Worm (Caenorhabditis elegans): ENCODE results near the gene fbxa-167.

ce11 chrII:13627001-13627400 is 14.3 kb upstream of the fbxa-167 start, which contains the start of gene gst-19:
- TF ChIP-seq hnd-1 (tag; optimal IDR thresholded peaks at IDR 0.05) = no peak
- TF ChIP-seq tbx-11 (GFP tag; IDR thresholded peaks at IDR 0.05) = no peak
- TF ChIP-seq F13C5.2 (tag; optimal IDR thresholded peaks at IDR 0.05) = no peak
- no peak for TF ChIP-seq ama-1 (optimal IDR thresholded peaks at IDR 0.05)
- no peak for TF ChIP-seq hmg-4 (GFP tag; optimal IDR thresholded peaks at IDR 0.05)
- TF ChIP-seq B0310.2 (tag; optimal IDR thresholded peaks at IDR 0.05) = no peak
- no peak for TF ChIP-seq ceh-13 (GFP tag; optimal IDR thresholded peaks at IDR 0.05)
- no peak for TF ChIP-seq ceh-36 (tag; optimal IDR thresholded peaks at IDR 0.05)
- TF ChIP-seq hmbx-1 (tag; optimal IDR thresholded peaks at IDR 0.05) = no peak
- TF ChIP-seq aly-1 (tag; optimal IDR thresholded peaks at IDR 0.05) = no peak
- TF ChIP-seq flt-1 (GFP tag; IDR thresholded peaks at IDR 0.05) = no peak
- TF ChIP-seq pes-1 (GFP tag; IDR thresholded peaks at IDR 0.05) = no peak
- no peak for TF ChIP-seq tra-4 (tag; optimal IDR thresholded peaks at IDR 0.05)
- TF ChIP-seq scrt-1 (GFP tag; IDR thresholded peaks at IDR 0.05) = no peak
